Worm (Caenorhabditis elegans) whole organism, L1 larva: ENCODE measurements around the gene ZK616.65.

Source experiments
- alr-1 ChIP-seq: fragments of 200-800 bp; sonication (Bioruptor generic); optimal IDR thresholded peaks from 2 replicates; lab custom pipeline; 2018; ENCODE audit warnings: borderline replicate concordance, mild to moderate bottlenecking, missing genetic modification characterization, missing compliant biosample characterization
- aly-2 ChIP-seq: fragments of 150-350 bp; optimal IDR thresholded peaks from 2 replicates; lab custom pipeline; 2014; ENCODE audit warnings: missing biosample characterization, missing genetic modification characterization
- ces-1 ChIP-seq: fragments of 150-350 bp; optimal IDR thresholded peaks from 2 replicates; lab custom pipeline; 2014; ENCODE audit warnings: missing biosample characterization, missing genetic modification reagents, missing genetic modification characterization
- sptf-1 ChIP-seq: fragments of 150-350 bp; optimal IDR thresholded peaks from 2 replicates; lab custom pipeline; 2014; ENCODE audit warnings: missing biosample characterization, missing genetic modification characterization

DNA sequence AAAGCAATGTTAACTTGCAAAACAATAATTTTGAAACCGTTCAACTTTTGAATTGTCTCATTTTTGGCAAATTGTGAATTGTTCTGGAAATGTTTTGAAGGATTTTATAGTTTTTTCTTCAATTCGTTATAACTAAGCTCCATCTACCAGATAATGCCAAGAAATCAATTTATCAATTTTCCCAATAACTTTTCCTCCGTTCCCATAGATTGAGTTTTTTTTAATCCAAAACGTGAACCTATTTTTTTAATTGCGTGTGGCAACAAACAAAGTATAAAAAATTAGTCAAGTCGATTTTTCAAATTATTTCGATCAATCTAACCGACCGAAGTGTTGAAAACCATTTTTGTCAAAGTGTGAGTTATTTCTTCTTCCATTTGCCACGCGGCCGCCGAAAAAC, 41.6 kb upstream of the ZK616.65 start, which contains the start of gene Y4C6A.4:
- TF ChIP-seq sptf-1 = no peak
- no peak for TF ChIP-seq aly-2 (tag; lab: Kevin White, UChicago)
- TF ChIP-seq alr-1 (tag; lab: Kevin White, UChicago) = no peak
- TF ChIP-seq ces-1 (GFP tag; lab: Kevin White, UChicago) = no peak
